Fruit fly (Drosophila melanogaster) whole organism, embryonic: ENCODE data around the gene MED27.

Source experiments
- B-H1 ChIP-seq: fragments of 200-800 bp; sonication (Bioruptor generic); IDR thresholded peaks from 3 replicates; pipeline ENCODE4 v1.3.6; 2022; ENCODE audit warnings: missing biosample characterization, missing genetic modification characterization
- CG1024 ChIP-seq: fragments of 200-800 bp; sonication (Bioruptor generic); IDR thresholded peaks from 2 replicates; pipeline ENCODE4 v1.3.6; 2022; ENCODE audit warnings: missing biosample characterization, missing genetic modification characterization
- CG10462 ChIP-seq: fragments of 200-800 bp; sonication (Bioruptor generic); optimal IDR thresholded peaks from 2 replicates; lab custom pipeline; 2016; ENCODE audit warnings: missing biosample characterization, missing genetic modification characterization
- CG11398 ChIP-seq: fragments of 200-800 bp; sonication (Bioruptor generic); optimal IDR thresholded peaks from 2 replicates; lab custom pipeline; 2016; ENCODE audit warnings: missing biosample characterization, missing genetic modification characterization
- CG11695 ChIP-seq: fragments of 200-800 bp; sonication (Bioruptor generic); IDR thresholded peaks from 3 replicates; pipeline ENCODE4 v1.3.6; 2022; ENCODE audit warnings: missing biosample characterization, missing genetic modification characterization
- CG11696 ChIP-seq: fragments of 200-800 bp; sonication (Bioruptor generic); IDR thresholded peaks from 2 replicates; pipeline ENCODE4 v1.3.6; 2022; ENCODE audit warnings: missing biosample characterization, missing genetic modification characterization
- CG12744 ChIP-seq: fragments of 200-800 bp; sonication (Bioruptor generic); optimal IDR thresholded peaks from 2 replicates; lab custom pipeline; 2016; ENCODE audit warnings: missing biosample characterization, missing genetic modification characterization
- CG14710 ChIP-seq: fragments of 200-800 bp; sonication (Bioruptor generic); optimal IDR thresholded peaks from 3 replicates; lab custom pipeline; 2019; ENCODE audit warnings: missing biosample characterization, mild to moderate bottlenecking, missing genetic modification characterization, moderate library complexity
- CG15269 ChIP-seq: fragments of 200-800 bp; sonication (Bioruptor generic); optimal IDR thresholded peaks from 2 replicates; lab custom pipeline; 2018; ENCODE audit warnings: missing biosample characterization, mild to moderate bottlenecking, missing genetic modification characterization, moderate library complexity
- CG15696 ChIP-seq: fragments of 200-800 bp; sonication (Bioruptor generic); optimal IDR thresholded peaks from 2 replicates; lab custom pipeline; 2019; ENCODE audit warnings: missing biosample characterization, mild to moderate bottlenecking, missing genetic modification characterization, moderate library complexity
- CG2129 ChIP-seq: fragments of 200-800 bp; sonication (Bioruptor generic); IDR thresholded peaks from 2 replicates; pipeline ENCODE4 v1.3.6; 2022; ENCODE audit warnings: missing biosample characterization, missing genetic modification characterization; ENCODE audit not compliant: partially characterized antibody
- CG2875 ChIP-seq: fragments of 200-800 bp; sonication (Bioruptor generic); optimal IDR thresholded peaks from 2 replicates; lab custom pipeline; 2017; ENCODE audit warnings: missing biosample characterization, mild to moderate bottlenecking, missing genetic modification characterization, missing genetic modification reagents
- CG2889 ChIP-seq: fragments of 200-800 bp; sonication (Bioruptor generic); IDR thresholded peaks from 3 replicates; pipeline ENCODE4 v1.3.6; 2022; ENCODE audit warnings: missing biosample characterization, missing genetic modification characterization
- CG3065 ChIP-seq: fragments of 200-800 bp; sonication (Bioruptor generic); optimal IDR thresholded peaks from 2 replicates; lab custom pipeline; 2016; ENCODE audit warnings: missing biosample characterization, missing genetic modification characterization
- CG3281 ChIP-seq: fragments of 200-800 bp; sonication (Bioruptor generic); optimal IDR thresholded peaks from 3 replicates; lab custom pipeline; 2017; ENCODE audit warnings: missing biosample characterization, mild to moderate bottlenecking, missing genetic modification characterization
- CG34376 ChIP-seq: fragments of 200-800 bp; sonication (Bioruptor generic); optimal IDR thresholded peaks from 2 replicates; lab custom pipeline; 2018; ENCODE audit warnings: missing biosample characterization, mild to moderate bottlenecking, missing genetic modification characterization
- CG4854 ChIP-seq: fragments of 200-800 bp; sonication (Bioruptor generic); optimal IDR thresholded peaks from 2 replicates; lab custom pipeline; 2016; ENCODE audit warnings: missing biosample characterization, missing genetic modification characterization, inconsistent platforms
- CG7271 ChIP-seq: fragments of 200-800 bp; sonication (Bioruptor generic); optimal IDR thresholded peaks from 2 replicates; lab custom pipeline; 2018; ENCODE audit warnings: missing biosample characterization, mild to moderate bottlenecking, missing genetic modification characterization, moderate library complexity
- CG9609 ChIP-seq: fragments of 200-800 bp; sonication (Bioruptor generic); optimal IDR thresholded peaks from 3 replicates; lab custom pipeline; 2016; ENCODE audit warnings: missing biosample characterization, missing genetic modification characterization
- CG9727 ChIP-seq: fragments of 200-800 bp; sonication (Bioruptor generic); optimal IDR thresholded peaks from 3 replicates; lab custom pipeline; 2017; ENCODE audit warnings: missing biosample characterization, mild to moderate bottlenecking, missing genetic modification characterization
- CG9817 ChIP-seq: fragments of 200-800 bp; sonication (Bioruptor generic); optimal IDR thresholded peaks from 2 replicates; lab custom pipeline; 2018; ENCODE audit warnings: missing biosample characterization, mild to moderate bottlenecking, missing genetic modification characterization, moderate library complexity
- Deaf1 ChIP-seq: fragments of 200-800 bp; optimal IDR thresholded peaks from 3 replicates; lab custom pipeline; 2019; ENCODE audit warnings: missing biosample characterization, mild to moderate bottlenecking, missing genetic modification characterization, moderate library complexity
- ERR ChIP-seq: fragments of 200-800 bp; sonication (Bioruptor generic); optimal IDR thresholded peaks from 2 replicates; lab custom pipeline; 2016; ENCODE audit warnings: missing biosample characterization, missing genetic modification characterization
- HmgD ChIP-seq: fragments of 200-800 bp; sonication (Bioruptor generic); optimal IDR thresholded peaks from 3 replicates; lab custom pipeline; 2016; ENCODE audit warnings: missing biosample characterization, missing genetic modification characterization
- HmgZ ChIP-seq: fragments of 200-800 bp; sonication (Bioruptor generic); optimal IDR thresholded peaks from 2 replicates; lab custom pipeline; 2018; ENCODE audit warnings: missing biosample characterization, mild to moderate bottlenecking, missing genetic modification characterization
- MBD-R2 ChIP-seq: fragments of 200-800 bp; sonication (Bioruptor generic); IDR thresholded peaks from 2 replicates; pipeline ENCODE4 v1.3.6; 2022; ENCODE audit warnings: missing biosample characterization, missing genetic modification characterization
- Med ChIP-seq: fragments of 200-800 bp; sonication (Bioruptor generic); peaks from one replicate; lab custom pipeline; 2016; ENCODE audit warnings: missing biosample characterization, missing genetic modification characterization, mild to moderate bottlenecking, inconsistent platforms, moderate library complexity
- Nf-YC ChIP-seq: fragments of 200-800 bp; optimal IDR thresholded peaks from 3 replicates; lab custom pipeline; 2019; ENCODE audit warnings: missing biosample characterization, mild to moderate bottlenecking, missing genetic modification characterization, moderate library complexity
- Oli ChIP-seq: fragments of 200-800 bp; sonication (Bioruptor generic); optimal IDR thresholded peaks from 2 replicates; lab custom pipeline; 2018; ENCODE audit warnings: missing biosample characterization, mild to moderate bottlenecking, missing genetic modification characterization, moderate library complexity
- Xbp1 ChIP-seq: fragments of 200-800 bp; sonication (Bioruptor generic); optimal IDR thresholded peaks from 3 replicates; lab custom pipeline; 2016; ENCODE audit warnings: missing biosample characterization, mild to moderate bottlenecking, missing genetic modification characterization
- YL-1 ChIP-seq: fragments of 200-800 bp; sonication (Bioruptor generic); optimal IDR thresholded peaks from 3 replicates; lab custom pipeline; 2017; ENCODE audit warnings: missing biosample characterization, mild to moderate bottlenecking, missing genetic modification characterization
- ase ChIP-seq: fragments of 200-800 bp; sonication (Bioruptor generic); IDR thresholded peaks from 3 replicates; pipeline ENCODE4 v1.3.6; 2022; ENCODE audit warnings: missing biosample characterization, missing genetic modification characterization
- cad ChIP-seq: fragments of >200 bp; optimal IDR thresholded peaks from 2 replicates; lab custom pipeline; 2017; ENCODE audit warnings: missing biosample characterization, missing genetic modification characterization
- dmrt99B ChIP-seq: fragments of 200-800 bp; sonication (Bioruptor generic); optimal IDR thresholded peaks from 2 replicates; lab custom pipeline; 2018; ENCODE audit warnings: missing biosample characterization, mild to moderate bottlenecking, missing genetic modification characterization, moderate library complexity
- dpn ChIP-seq, 2 experiments: fragments of 200-800 bp; sonication (Bioruptor generic); optimal IDR thresholded peaks; 3 replicates each; lab custom pipeline; 2016; ENCODE audit warnings: missing biosample characterization in 2 of 2, missing genetic modification characterization in 2 of 2
- lilli ChIP-seq: fragments of 200-800 bp; sonication (Bioruptor generic); optimal IDR thresholded peaks from 3 replicates; lab custom pipeline; 2016; ENCODE audit warnings: missing biosample characterization, missing genetic modification characterization
- pb ChIP-seq: fragments of 200-800 bp; sonication (Bioruptor generic); optimal IDR thresholded peaks from 3 replicates; lab custom pipeline; 2016; ENCODE audit warnings: missing biosample characterization, missing genetic modification characterization
- pho ChIP-seq: fragments of 200-800 bp; sonication (Bioruptor generic); optimal IDR thresholded peaks from 2 replicates; lab custom pipeline; 2016; ENCODE audit warnings: missing biosample characterization, missing genetic modification characterization
- sens-2 ChIP-seq: fragments of 200-800 bp; sonication (Bioruptor generic); IDR thresholded peaks from 2 replicates; pipeline ENCODE4 v1.3.6; 2022; ENCODE audit warnings: missing biosample characterization, missing genetic modification characterization
- tio ChIP-seq: fragments of 200-800 bp; sonication (Bioruptor generic); optimal IDR thresholded peaks from 2 replicates; lab custom pipeline; 2017; ENCODE audit warnings: missing biosample characterization, missing genetic modification characterization, inconsistent platforms
- tll ChIP-seq, 2 experiments: fragments of 200-800 bp in 1 of 2; fragments of >200 bp in 1 of 2; sonication (Bioruptor generic) in 1 of 2; optimal IDR thresholded peaks; 2 replicates each; lab custom pipeline; 2017 to 2019; ENCODE audit warnings: missing biosample characterization in 2 of 2, missing genetic modification characterization in 2 of 2, mild to moderate bottlenecking in 1 of 2, moderate library complexity in 1 of 2

The MED27 gene

dm6 chr3R:5705469-5706067 is 50.6 kb downstream of the MED27 start (continued):
- peak; percentile 43 for TF ChIP-seq CG2875
- TF ChIP-seq dmrt99B (tag; lab: Kevin White, UChicago), result no peak
- peak; percentile 57 for TF ChIP-seq CG9817 (tag; lab: Kevin White, UChicago)
- no peak for TF ChIP-seq pb (GFP tag; lab: Kevin White, UChicago)
- no peak for TF ChIP-seq CG4854 (GFP tag; lab: Kevin White, UChicago)
- no peak for TF ChIP-seq ERR (GFP tag; lab: Kevin White, UChicago)
- TF ChIP-seq tio (GFP tag; lab: Kevin White, UChicago), result peak; percentile 70
- TF ChIP-seq Med (GFP tag; lab: Kevin White, UChicago), result peak; percentile 90
- peak; percentile 81 for TF ChIP-seq CG11696 (GFP tag; lab: Robert Waterston, UW)
- TF ChIP-seq CG3065 (GFP tag; lab: Kevin White, UChicago), result no peak
- no peak for TF ChIP-seq pho (GFP tag; lab: Kevin White, UChicago)
- no peak for TF ChIP-seq MBD-R2 (GFP tag; lab: Robert Waterston, UW)
- peak; percentile 76 for TF ChIP-seq Oli
- peak; percentile 54 to 55 for TF ChIP-seq dpn (GFP tag; optimal IDR thresholded peaks at IDR 0.05; lab: Kevin White, UChicago)
- TF ChIP-seq cad (GFP tag; lab: Kevin White, UChicago), result no peak
- peak; percentile 57 for TF ChIP-seq lilli
- TF ChIP-seq CG11398 (GFP tag; lab: Kevin White, UChicago), result peak; percentile 8
- peak; percentile 77 for TF ChIP-seq CG11695 (GFP tag; lab: Robert Waterston, UW)
- peak; percentile 78 for TF ChIP-seq CG3281
- no peak for TF ChIP-seq B-H1 (GFP tag; lab: Robert Waterston, UW)
- TF ChIP-seq HmgD, result no peak
- TF ChIP-seq sens-2 (GFP tag; lab: Robert Waterston, UW), result no peak
- no peak for TF ChIP-seq CG14710 (tag; lab: Kevin White, UChicago)
- no peak for TF ChIP-seq YL-1 (GFP tag; lab: Kevin White, UChicago)
- no peak for TF ChIP-seq Nf-YC (tag; lab: Kevin White, UChicago)
- no peak for TF ChIP-seq CG7271 (tag; lab: Kevin White, UChicago)
- TF ChIP-seq CG9727, result peak; percentile 69
- TF ChIP-seq CG9609 (GFP tag; lab: Kevin White, UChicago), result peak; percentile 1
- no peak for TF ChIP-seq Deaf1 (tag; lab: Kevin White, UChicago)
- TF ChIP-seq tll (GFP tag; optimal IDR thresholded peaks at IDR 0.05; lab: Kevin White, UChicago), result no peak
- no peak for TF ChIP-seq CG2129 (GFP tag; lab: Robert Waterston, UW)
- TF ChIP-seq CG1024 (GFP tag; lab: Robert Waterston, UW), result no peak
- TF ChIP-seq CG10462 (GFP tag; lab: Kevin White, UChicago), result no peak
- TF ChIP-seq CG34376, result no peak
- TF ChIP-seq HmgZ (tag; lab: Kevin White, UChicago), result peak; percentile 24
- no peak for TF ChIP-seq CG2889 (GFP tag; lab: Robert Waterston, UW)
- TF ChIP-seq CG12744 (GFP tag; lab: Kevin White, UChicago), result no peak
- TF ChIP-seq CG15269 (tag; lab: Kevin White, UChicago), result peak; percentile 79
- 0 out of 3 replicates have a peak, but pooled peaks have one; percentile 40 for TF ChIP-seq ase
- peak; percentile 56 for TF ChIP-seq Xbp1
- TF ChIP-seq CG15696, result peak; percentile 37
